Worm (Caenorhabditis elegans): ENCODE data around the gene Y70C5A.3.

DNA sequence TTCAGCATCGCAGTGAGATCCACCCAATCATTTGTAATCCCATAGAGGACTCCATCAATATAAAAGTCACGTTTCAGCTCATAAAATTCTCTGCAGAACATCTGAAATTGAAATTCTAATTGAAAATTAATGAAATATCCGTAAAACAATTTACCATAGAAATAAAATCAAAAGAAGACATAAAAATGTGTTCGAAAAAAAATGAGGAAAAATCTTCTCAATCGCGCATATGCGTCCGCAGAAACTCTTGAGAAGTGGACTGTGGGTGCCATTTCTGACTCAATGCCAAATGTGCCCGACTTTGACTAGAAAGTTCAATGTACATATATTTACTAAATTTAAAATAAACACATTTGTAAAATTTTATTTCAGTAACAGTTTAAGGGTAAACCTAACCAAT lies 47.8 kb upstream of the Y70C5A.3 start, which contains the start of gene F14F8.9:
- TF ChIP-seq him-1 (tag; optimal IDR thresholded peaks at IDR 0.05): no peak
- TF ChIP-seq W03F9.2 (tag; optimal IDR thresholded peaks at IDR 0.05): no peak
